Worm (Caenorhabditis elegans) whole organism, L1 larva: ENCODE results near the gene F41H10.5.
A peak's percentile ranks its signal among the peaks of the same experiment; 100 is the strongest.

Experiments
- C16A3.4 ChIP-seq: fragments of 150-350 bp; optimal IDR thresholded peaks from 2 replicates; lab custom pipeline; 2014; ENCODE audit warnings: missing biosample characterization, missing genetic modification characterization
- Y116A8C.19 ChIP-seq: sonication (generic microtip); optimal IDR thresholded peaks from 2 replicates; lab custom pipeline; 2016; ENCODE audit warnings: missing compliant biosample characterization, missing genetic modification characterization, borderline replicate concordance
- aha-1 ChIP-seq: fragments of 150-350 bp; optimal IDR thresholded peaks from 2 replicates; lab custom pipeline; 2014; ENCODE audit warnings: missing biosample characterization, missing genetic modification characterization
- blmp-1 ChIP-seq: fragments of 150-350 bp; optimal IDR thresholded peaks from 2 replicates; lab custom pipeline; 2014; ENCODE audit warnings: missing biosample characterization, missing genetic modification characterization
- ceh-8 ChIP-seq: fragments of 200-800 bp; sonication (Bioruptor generic); optimal IDR thresholded peaks from 2 replicates; lab custom pipeline; 2018; ENCODE audit warnings: mild to moderate bottlenecking, missing genetic modification characterization, moderate library complexity, missing compliant biosample characterization
- ceh-88 ChIP-seq: fragments of 200-800 bp; sonication (Bioruptor generic); IDR thresholded peaks from 2 replicates; pipeline ENCODE4 v1.3.6; 2022; ENCODE audit warnings: missing genetic modification characterization, missing compliant biosample characterization
- dpl-1 ChIP-seq, 3 experiments: fragments of 150-350 bp in 2 of 3; sonication (generic microtip) in 1 of 3; optimal IDR thresholded peaks; 2 replicates each; lab custom pipeline; 2014 to 2017; ENCODE audit warnings: missing biosample characterization in 3 of 3, missing genetic modification characterization in 3 of 3, missing genetic modification reagents in 3 of 3
- egl-13 ChIP-seq: sonication (generic microtip); optimal IDR thresholded peaks from 2 replicates; lab custom pipeline; 2016; ENCODE audit warnings: missing genotype, missing genetic modification reagents, missing genetic modification characterization, missing compliant biosample characterization
- elt-2 ChIP-seq: sonication (generic microtip); optimal IDR thresholded peaks from 2 replicates; lab custom pipeline; 2016; ENCODE audit warnings: missing genetic modification characterization, mild to moderate bottlenecking, inconsistent platforms, missing compliant biosample characterization, missing genetic modification reagents
- elt-3 ChIP-seq, 6 experiments: fragments of 150-350 bp in 1 of 6; sonication (generic microtip); optimal IDR thresholded peaks; 2 replicates each; lab custom pipeline; 2017 to 2018; ENCODE audit warnings: missing biosample characterization in 6 of 6, missing genetic modification characterization in 6 of 6, inconsistent platforms in 1 of 6
- ets-5 ChIP-seq: fragments of 200-800 bp; sonication (Bioruptor generic); IDR thresholded peaks from 2 replicates; pipeline ENCODE4 v1.3.6; 2022; ENCODE audit warnings: missing genetic modification characterization, missing compliant biosample characterization
- fkh-10 ChIP-seq: sonication (generic microtip); optimal IDR thresholded peaks from 2 replicates; lab custom pipeline; 2017; ENCODE audit warnings: missing biosample characterization, missing genetic modification reagents, missing genetic modification characterization
- hlh-17 ChIP-seq: fragments of 200-800 bp; sonication (Bioruptor generic); optimal IDR thresholded peaks from 2 replicates; lab custom pipeline; 2018; ENCODE audit warnings: missing genetic modification characterization, mild to moderate bottlenecking, missing compliant biosample characterization, moderate library complexity, borderline replicate concordance
- hlh-4 ChIP-seq: sonication (generic microtip); optimal IDR thresholded peaks from 2 replicates; lab custom pipeline; 2016; ENCODE audit warnings: mild to moderate bottlenecking, missing genetic modification characterization, missing compliant biosample characterization
- hpl-2 ChIP-seq: fragments of 150-350 bp; optimal IDR thresholded peaks from 2 replicates; lab custom pipeline; 2014; ENCODE audit warnings: missing biosample characterization, missing genetic modification reagents, missing genetic modification characterization
- irx-1 ChIP-seq: sonication (generic microtip); optimal IDR thresholded peaks from 2 replicates; lab custom pipeline; 2016; ENCODE audit warnings: missing genetic modification characterization, missing compliant biosample characterization
- isw-1 ChIP-seq: fragments of 200-800 bp; sonication (Bioruptor generic); IDR thresholded peaks from 2 replicates; pipeline ENCODE4 v1.3.6; 2022; ENCODE audit warnings: missing genetic modification characterization, missing compliant biosample characterization
- jun-1 ChIP-seq: fragments of 150-350 bp; optimal IDR thresholded peaks from 2 replicates; lab custom pipeline; 2014; ENCODE audit warnings: missing biosample characterization, missing genetic modification reagents, missing genetic modification characterization
- lin-35 ChIP-seq, 2 experiments: fragments of 150-350 bp; optimal IDR thresholded peaks; 2 replicates each; lab custom pipeline; 2014; ENCODE audit warnings: missing biosample characterization in 2 of 2, missing genetic modification characterization in 2 of 2, missing genetic modification reagents in 2 of 2
- lsy-2 ChIP-seq, 2 experiments: fragments of 150-350 bp; optimal IDR thresholded peaks; 2 replicates each; lab custom pipeline; 2014; ENCODE audit warnings: missing biosample characterization in 2 of 2, missing genetic modification characterization in 2 of 2
- mdl-1 ChIP-seq, 2 experiments: fragments of 150-350 bp; optimal IDR thresholded peaks; 2 replicates each; lab custom pipeline; 2014 to 2017; ENCODE audit warnings: missing biosample characterization in 2 of 2, missing genetic modification characterization in 2 of 2, inconsistent platforms in 1 of 2
- mep-1 ChIP-seq: fragments of 150-350 bp; optimal IDR thresholded peaks from 2 replicates; lab custom pipeline; 2014; ENCODE audit warnings: missing biosample characterization, missing genetic modification characterization
- nhr-19 ChIP-seq: fragments of 200-800 bp; sonication (Bioruptor generic); conservative IDR thresholded peaks from 2 replicates; pipeline ENCODE4 v1.3.6; 2022; ENCODE audit warnings: missing genetic modification characterization, missing compliant biosample characterization
- nhr-20 ChIP-seq: sonication (generic microtip); optimal IDR thresholded peaks from 2 replicates; lab custom pipeline; 2016; ENCODE audit warnings: mild to moderate bottlenecking, missing genetic modification characterization, missing compliant biosample characterization
- nhr-237 ChIP-seq: fragments of 150-350 bp; optimal IDR thresholded peaks from 2 replicates; lab custom pipeline; 2014; ENCODE audit warnings: missing biosample characterization, missing genetic modification characterization
- nhr-47 ChIP-seq: sonication (generic microtip); optimal IDR thresholded peaks from 2 replicates; lab custom pipeline; 2016; ENCODE audit warnings: mild to moderate bottlenecking, missing genetic modification characterization, moderate library complexity, missing compliant biosample characterization
- nhr-71 ChIP-seq: sonication (generic microtip); optimal IDR thresholded peaks from 2 replicates; lab custom pipeline; 2016; ENCODE audit warnings: mild to moderate bottlenecking, missing genetic modification characterization, moderate library complexity, missing compliant biosample characterization
- nhr-77 ChIP-seq: fragments of 150-350 bp; optimal IDR thresholded peaks from 2 replicates; lab custom pipeline; 2014; ENCODE audit warnings: missing biosample characterization, missing genetic modification characterization
- nhr-84 ChIP-seq: sonication (generic microtip); optimal IDR thresholded peaks from 2 replicates; lab custom pipeline; 2017; ENCODE audit warnings: missing biosample characterization, missing genetic modification characterization
- nhr-85 ChIP-seq: sonication (generic microtip); peaks from one replicate; lab custom pipeline; 2016; ENCODE audit warnings: missing genetic modification characterization, inconsistent platforms, missing compliant biosample characterization
- nhr-90 ChIP-seq: sonication (generic microtip); optimal IDR thresholded peaks from 2 replicates; lab custom pipeline; 2016; ENCODE audit warnings: mild to moderate bottlenecking, missing genetic modification characterization, missing compliant biosample characterization; ENCODE audit not compliant: poor library complexity
- pax-3 ChIP-seq: fragments of 200-800 bp; sonication (Bioruptor generic); optimal IDR thresholded peaks from 2 replicates; lab custom pipeline; 2018; ENCODE audit warnings: mild to moderate bottlenecking, missing genetic modification characterization, moderate library complexity, missing compliant biosample characterization
- pqm-1 ChIP-seq: sonication (generic microtip); optimal IDR thresholded peaks from 3 replicates; lab custom pipeline; 2017; ENCODE audit warnings: missing biosample characterization, missing genetic modification characterization
- skn-1 ChIP-seq: fragments of 150-350 bp; optimal IDR thresholded peaks from 2 replicates; lab custom pipeline; 2014; ENCODE audit warnings: missing biosample characterization, missing genetic modification characterization
- snpc-4 ChIP-seq: fragments of 150-350 bp; optimal IDR thresholded peaks from 2 replicates; lab custom pipeline; 2014; ENCODE audit warnings: missing biosample characterization, missing genetic modification characterization
- snu-23 ChIP-seq: sonication (generic microtip); optimal IDR thresholded peaks from 2 replicates; lab custom pipeline; 2016; ENCODE audit warnings: missing genetic modification characterization, missing compliant biosample characterization
- sox-4 ChIP-seq: sonication (generic microtip); optimal IDR thresholded peaks from 2 replicates; lab custom pipeline; 2016; ENCODE audit warnings: missing genetic modification characterization, missing compliant biosample characterization
- sptf-1 ChIP-seq: fragments of 150-350 bp; optimal IDR thresholded peaks from 2 replicates; lab custom pipeline; 2014; ENCODE audit warnings: missing biosample characterization, missing genetic modification characterization
- tbx-2 ChIP-seq: sonication (generic microtip); optimal IDR thresholded peaks from 2 replicates; lab custom pipeline; 2016; ENCODE audit warnings: missing genetic modification characterization, missing compliant biosample characterization
- unc-130 ChIP-seq: fragments of 150-350 bp; optimal IDR thresholded peaks from 2 replicates; lab custom pipeline; 2017; ENCODE audit warnings: missing biosample characterization, missing genetic modification characterization, inconsistent platforms
- unc-30 ChIP-seq: sonication (generic microtip); optimal IDR thresholded peaks from 2 replicates; lab custom pipeline; 2017; ENCODE audit warnings: missing biosample characterization, missing genetic modification characterization
- unc-62 ChIP-seq: fragments of 150-350 bp; optimal IDR thresholded peaks from 2 replicates; lab custom pipeline; 2014; ENCODE audit warnings: missing biosample characterization, missing genetic modification reagents, missing genetic modification characterization
- unc-86 ChIP-seq: sonication (generic microtip); optimal IDR thresholded peaks from 2 replicates; lab custom pipeline; 2016; ENCODE audit warnings: missing genetic modification characterization, missing compliant biosample characterization
- vab-15 ChIP-seq: sonication (generic microtip); optimal IDR thresholded peaks from 2 replicates; lab custom pipeline; 2017; ENCODE audit warnings: missing genotype, mild to moderate bottlenecking, missing genetic modification characterization, missing compliant biosample characterization
- xbp-1 ChIP-seq: sonication (generic microtip); optimal IDR thresholded peaks from 2 replicates; lab custom pipeline; 2016; ENCODE audit warnings: missing genetic modification characterization, missing compliant biosample characterization
- zag-1 ChIP-seq: fragments of 150-350 bp; optimal IDR thresholded peaks from 2 replicates; lab custom pipeline; 2014; ENCODE audit warnings: missing biosample characterization, missing genetic modification characterization
- zip-4 ChIP-seq: fragments of 200-800 bp; sonication (Bioruptor generic); optimal IDR thresholded peaks from 2 replicates; lab custom pipeline; 2018; ENCODE audit warnings: mild to moderate bottlenecking, missing genetic modification characterization, moderate library complexity, missing compliant biosample characterization

Gene F41H10.5

ce11 chrIV:5332178-5332577 lies 28.5 kb upstream of the F41H10.5 start, which contains the start of gene Y4C6B.3:
Gene Y4C6B.3, plus strand, starts transcription at chrIV:5332478.
- TF ChIP-seq elt-2 (no peak), hlh-17 (GFP tag; lab: Kevin White, UChicago) (no peak), elt-3 (tag; optimal IDR thresholded peaks at IDR 0.05; lab: Kevin White, UChicago) (peak in 1 of 6 experiments; percentile 39), egl-13 (tag; lab: Kevin White, UChicago) (no peak)
- TF ChIP-seq, all 84 proteins: peak for 1

DNA sequence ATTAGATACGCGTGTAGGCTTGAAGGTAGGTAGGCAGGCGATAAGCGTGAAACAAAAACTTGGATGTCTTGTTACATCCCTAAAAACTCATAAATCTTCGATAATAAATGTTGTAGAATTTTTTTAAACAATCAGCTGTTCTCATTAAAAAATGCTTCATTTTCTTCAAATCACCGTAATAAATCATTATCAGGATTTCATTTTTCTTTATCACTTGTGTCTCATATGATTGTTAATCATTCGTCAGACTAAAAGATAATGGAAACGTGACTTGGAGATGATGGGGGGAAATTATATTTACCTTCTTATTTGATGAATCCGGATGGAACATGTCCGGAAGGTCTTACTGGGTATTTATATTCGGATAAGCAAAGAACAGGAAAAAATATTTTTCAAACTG lies 27.2 kb upstream of the F41H10.5 start:
- TF ChIP-seq nhr-85 (tag; lab: Kevin White, UChicago) (peak; percentile 55), ets-5 (GFP tag; lab: Robert Waterston, UW) (no peak), nhr-84 (tag; lab: Kevin White, UChicago) (no peak), blmp-1 (tag; lab: Kevin White, UChicago) (peak; percentile 76), lin-35 (GFP tag; optimal IDR thresholded peaks at IDR 0.05; lab: Kevin White, UChicago) (peak in 1 of 2 experiments; percentile 38), ceh-88 (GFP tag; lab: Robert Waterston, UW) (no peak), egl-13 (tag; lab: Kevin White, UChicago) (no peak), nhr-19 (GFP tag; lab: Robert Waterston, UW) (no peak), elt-3 (tag; optimal IDR thresholded peaks at IDR 0.05; lab: Kevin White, UChicago) (peak in 2 of 6 experiments; percentile 65 to 78), ceh-8 (no peak), unc-62 (GFP tag; lab: Kevin White, UChicago) (no peak), nhr-20 (tag; lab: Kevin White, UChicago) (peak; percentile 8)

ce11 chrIV:5334518-5334917 lies 26.2 kb upstream of the F41H10.5 start:
- no peak for TF ChIP-seq unc-30 (tag; lab: Kevin White, UChicago)
- no peak for TF ChIP-seq hlh-4 (tag; lab: Kevin White, UChicago)
- peak; percentile 64 for TF ChIP-seq C16A3.4 (tag; lab: Kevin White, UChicago)
- peak; percentile 50 for TF ChIP-seq tbx-2
- TF ChIP-seq zip-4 (GFP tag; lab: Kevin White, UChicago), result no peak
- TF ChIP-seq nhr-84 (tag; lab: Kevin White, UChicago), result no peak
- TF ChIP-seq nhr-237 (tag; lab: Kevin White, UChicago), result peak; percentile 20
- TF ChIP-seq hpl-2 (GFP tag; lab: Kevin White, UChicago), result no peak
- TF ChIP-seq elt-3 (tag; optimal IDR thresholded peaks at IDR 0.05; lab: Kevin White, UChicago), result peak in 1 of 6 experiments; percentile 49
- TF ChIP-seq sox-4 (tag; lab: Kevin White, UChicago), result no peak
- peak; percentile 39 for TF ChIP-seq ceh-8
- peak; percentile 70 for TF ChIP-seq nhr-90
- TF ChIP-seq vab-15 (tag; lab: Kevin White, UChicago), result peak; percentile 13
- peak; percentile 23 for TF ChIP-seq blmp-1 (tag; lab: Kevin White, UChicago)
- TF ChIP-seq dpl-1 (GFP tag; optimal IDR thresholded peaks at IDR 0.05; lab: Kevin White, UChicago), result peak; percentile 9 to 52 (median 38)
- TF ChIP-seq snpc-4 (tag; lab: Kevin White, UChicago), result peak; percentile 56
- no peak for TF ChIP-seq aha-1 (tag; lab: Kevin White, UChicago)
- TF ChIP-seq zag-1 (tag; lab: Kevin White, UChicago), result no peak
- peak; percentile 82 for TF ChIP-seq snu-23 (GFP tag; lab: Kevin White, UChicago)
- TF ChIP-seq nhr-20 (tag; lab: Kevin White, UChicago), result peak; percentile 60
- peak; percentile 69 for TF ChIP-seq nhr-71 (tag; lab: Kevin White, UChicago)
- no peak for TF ChIP-seq nhr-85 (tag; lab: Kevin White, UChicago)
- TF ChIP-seq fkh-10, result peak; percentile 55
- TF ChIP-seq Y116A8C.19 (tag; lab: Kevin White, UChicago), result no peak
- TF ChIP-seq jun-1 (tag; lab: Kevin White, UChicago), result peak; percentile 14
- peak; percentile 55 for TF ChIP-seq unc-130 (tag; lab: Kevin White, UChicago)
- TF ChIP-seq ceh-88 (GFP tag; lab: Robert Waterston, UW), result peak; percentile 35; the same call in 1 of the 2 replicates
- TF ChIP-seq nhr-47 (tag; lab: Kevin White, UChicago), result peak; percentile 79
- peak; percentile 50 for TF ChIP-seq xbp-1 (tag; lab: Kevin White, UChicago)
- peak; percentile 50 for TF ChIP-seq mep-1 (tag; lab: Kevin White, UChicago)
- peak; percentile 11 for TF ChIP-seq unc-86 (tag; lab: Kevin White, UChicago)
- no peak for TF ChIP-seq pqm-1 (tag; lab: Kevin White, UChicago)
- peak in 1 of 2 experiments; percentile 51 for TF ChIP-seq mdl-1 (tag; optimal IDR thresholded peaks at IDR 0.05; lab: Kevin White, UChicago)
- peak; percentile 50 for TF ChIP-seq irx-1 (tag; lab: Kevin White, UChicago)
- peak; percentile 33 for TF ChIP-seq skn-1
- TF ChIP-seq ets-5 (GFP tag; lab: Robert Waterston, UW), result no peak
- peak; percentile 65 for TF ChIP-seq nhr-19 (GFP tag; lab: Robert Waterston, UW)
- TF ChIP-seq lsy-2 (tag; optimal IDR thresholded peaks at IDR 0.05; lab: Kevin White, UChicago), result peak; percentile 26 to 74
- TF ChIP-seq isw-1 (GFP tag; lab: Robert Waterston, UW), result peak; percentile 36
- TF ChIP-seq nhr-77, result peak; percentile 41
- TF ChIP-seq sptf-1 (tag; lab: Kevin White, UChicago), result no peak
- peak; percentile 29 for TF ChIP-seq pax-3
